Worm (Caenorhabditis elegans) whole organism, dauer: Measurements from ENCODE around the gene R13A5.7.

Experiments used
- unc-62 ChIP-seq: sonication (generic microtip); optimal IDR thresholded peaks from 2 replicates; lab custom pipeline; 2017; ENCODE audit warnings: missing biosample characterization, missing genetic modification reagents, missing genetic modification characterization

The R13A5.7 gene

DNA sequence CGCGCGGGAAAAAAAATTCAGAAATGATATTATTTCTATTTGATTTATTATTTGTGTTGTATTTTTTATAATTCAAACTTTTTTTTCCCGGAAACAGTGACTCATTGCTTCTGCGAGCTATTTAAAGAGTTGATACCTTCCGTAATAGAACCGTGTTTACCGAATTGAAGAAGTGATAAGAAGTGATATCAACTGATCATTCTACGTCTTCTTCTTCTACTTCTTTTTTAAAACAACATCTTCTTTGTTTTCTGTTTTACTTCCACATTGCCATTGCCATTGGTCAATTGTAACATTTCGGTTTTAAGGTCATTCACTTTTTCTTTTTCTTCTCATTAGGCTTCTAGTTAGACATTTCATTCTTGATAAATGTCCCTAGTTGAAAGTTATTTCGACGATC lies 3.8 kb downstream of the R13A5.7 start, which contains the start of gene ttr-32:
Gene ttr-32 (plus strand): TSS at position 314 of the 400 bp plus-strand sequence.
- TF ChIP-seq unc-62 = no peak

DNA sequence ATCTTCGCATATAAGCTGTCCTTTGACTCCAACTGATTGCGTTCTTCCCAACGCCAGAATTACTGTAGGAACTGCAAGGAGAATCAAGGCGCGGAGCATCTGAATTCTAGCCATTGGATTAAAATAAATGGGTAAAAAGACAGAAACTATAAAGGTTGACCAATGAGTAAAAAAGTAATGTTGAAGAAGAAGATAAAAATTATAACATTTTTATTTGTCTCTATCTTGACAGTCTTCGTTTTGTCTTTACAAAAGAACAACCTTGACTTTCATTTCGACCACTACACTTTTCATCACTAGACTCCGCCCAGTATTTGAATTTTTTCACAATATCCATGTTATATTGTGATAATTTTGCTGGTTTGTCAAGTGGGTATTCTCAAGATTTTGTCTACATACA lies 4.7 kb downstream of the R13A5.7 start, which contains the start of gene ttr-8:
Gene ttr-8 (minus strand): TSS at position 101 of the 400 bp plus-strand sequence.
- no peak for TF ChIP-seq unc-62

DNA sequence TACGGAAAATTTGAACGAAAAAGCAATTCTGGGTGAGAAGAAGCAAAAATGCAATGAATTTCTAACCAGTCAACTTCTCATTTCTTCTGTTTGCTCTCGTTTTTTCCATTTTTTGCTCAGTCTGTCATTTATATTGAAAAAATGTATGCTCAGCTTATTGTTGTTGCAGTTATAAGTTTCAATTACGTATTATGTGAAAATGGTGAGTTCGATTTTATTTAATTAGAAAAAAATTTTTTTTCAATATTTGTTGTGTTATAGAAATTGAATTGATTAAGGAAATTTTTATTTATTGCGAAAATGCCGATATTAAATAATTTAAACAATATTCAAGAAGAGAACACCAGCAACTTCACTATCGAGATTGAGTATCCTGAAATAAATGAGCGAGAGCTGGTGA lies 8.1 kb downstream of the R13A5.7 start, which contains the start of gene lgc-12:
Gene lgc-12 (plus strand): TSS at position 301 of the 400 bp plus-strand sequence.
- TF ChIP-seq unc-62 = no peak

DNA sequence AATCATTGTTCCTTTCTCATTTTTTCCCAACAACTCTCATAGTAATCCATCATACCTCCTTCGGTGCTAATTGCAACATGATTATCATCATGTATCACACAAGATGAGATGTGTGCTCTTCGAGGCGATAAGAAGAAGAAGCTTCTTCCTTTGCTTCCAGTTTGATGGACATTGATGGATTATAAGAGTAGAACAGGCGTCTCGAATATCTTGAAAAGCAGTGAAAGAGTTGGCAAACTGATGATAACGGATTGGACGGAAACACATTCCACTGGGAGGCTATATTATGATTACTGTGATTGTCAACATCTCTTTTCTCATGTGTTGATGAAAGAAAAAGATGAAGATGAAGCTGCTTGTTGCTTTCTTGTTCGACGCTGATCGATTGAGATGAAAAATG lies 10.1 kb downstream of the R13A5.7 start:
- TF ChIP-seq unc-62 = no peak

DNA sequence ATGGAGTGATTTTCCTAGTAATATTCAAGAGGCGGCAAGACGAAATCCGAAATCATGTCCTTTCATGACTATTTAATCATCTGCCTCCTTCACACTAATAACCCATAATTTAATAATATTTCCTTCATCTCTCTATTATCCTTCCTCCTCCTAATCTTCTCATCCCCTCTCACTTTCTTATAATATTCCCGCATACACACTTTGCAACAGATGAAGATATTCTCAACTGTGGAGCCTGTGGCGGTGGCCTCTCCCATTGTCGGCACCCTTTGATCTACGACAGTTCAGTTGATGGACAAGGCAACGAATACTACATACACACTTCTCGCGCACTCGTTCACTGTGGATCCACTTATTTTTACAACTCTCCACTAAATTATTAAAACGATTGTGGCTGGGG lies 11.3 kb downstream of the R13A5.7 start:
- no peak for TF ChIP-seq unc-62

DNA sequence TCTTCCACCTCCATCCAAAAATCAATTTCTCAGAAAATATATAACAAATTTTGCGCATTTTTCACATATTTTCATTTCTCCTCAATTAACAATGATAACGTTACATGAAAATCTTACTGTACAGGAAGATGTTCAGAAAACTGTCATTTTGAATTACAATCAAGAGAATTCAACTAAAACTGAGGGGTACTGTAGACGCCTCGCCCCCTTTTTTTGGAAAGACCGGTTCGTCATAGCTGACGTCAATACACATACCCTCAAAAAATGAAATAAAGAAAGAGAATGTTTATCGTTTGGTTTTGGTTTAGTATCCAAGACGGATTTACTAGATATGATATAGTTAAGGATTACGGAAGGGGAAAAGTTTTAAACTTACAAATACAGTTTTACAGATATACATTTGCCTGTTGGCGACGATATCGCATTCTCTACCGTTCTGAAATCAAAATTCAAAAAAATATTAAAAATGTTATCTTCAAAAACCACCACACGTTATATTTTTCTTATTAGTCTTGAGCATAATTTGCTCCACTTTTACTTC lies 11.9 kb downstream of the R13A5.7 start:
- no peak for TF ChIP-seq unc-62

DNA sequence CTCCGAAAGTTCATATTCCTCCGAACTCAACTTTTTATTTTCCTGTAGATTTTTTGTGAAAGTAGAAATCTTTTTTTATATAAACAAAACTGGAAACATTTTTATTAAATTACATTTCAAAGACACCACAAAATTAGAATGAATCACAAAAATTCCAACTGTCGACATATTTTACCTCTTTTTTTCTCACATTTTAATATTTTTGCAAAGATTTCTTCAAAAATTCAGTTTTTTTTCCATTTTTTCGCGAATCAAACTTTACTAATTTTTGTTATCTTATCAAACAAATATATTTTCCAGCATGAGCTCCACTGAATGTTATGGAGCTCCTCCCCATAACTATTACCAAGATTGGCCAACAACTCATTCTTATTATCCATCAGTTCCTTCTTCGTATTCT lies 14.6 kb downstream of the R13A5.7 start, which contains the start of gene ceh-13:
Gene ceh-13 (plus strand): TSS at position 301 of the 400 bp plus-strand sequence.
- no peak for TF ChIP-seq unc-62

DNA sequence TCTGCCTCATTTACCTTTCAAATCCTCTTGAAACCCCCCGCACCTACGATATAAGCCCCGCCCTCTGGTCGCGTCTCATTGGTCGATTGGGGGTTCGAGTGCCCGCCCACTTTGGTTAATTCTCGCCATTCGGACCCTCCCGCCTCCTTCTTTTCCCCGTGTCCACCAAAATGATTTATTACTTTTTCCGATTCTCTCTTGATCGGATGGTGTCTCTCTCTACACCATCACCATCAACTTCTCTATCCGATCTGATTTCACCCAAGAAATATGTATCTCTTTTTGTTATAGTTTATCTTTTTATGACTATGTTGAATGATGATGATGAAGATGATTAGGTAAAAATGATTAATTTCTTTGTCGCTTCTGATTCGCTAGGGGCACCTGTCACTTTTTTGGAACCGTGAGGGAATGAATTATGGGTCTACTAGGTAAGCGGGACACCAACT lies 15.2 kb downstream of the R13A5.7 start:
- TF ChIP-seq unc-62 = no peak

DNA sequence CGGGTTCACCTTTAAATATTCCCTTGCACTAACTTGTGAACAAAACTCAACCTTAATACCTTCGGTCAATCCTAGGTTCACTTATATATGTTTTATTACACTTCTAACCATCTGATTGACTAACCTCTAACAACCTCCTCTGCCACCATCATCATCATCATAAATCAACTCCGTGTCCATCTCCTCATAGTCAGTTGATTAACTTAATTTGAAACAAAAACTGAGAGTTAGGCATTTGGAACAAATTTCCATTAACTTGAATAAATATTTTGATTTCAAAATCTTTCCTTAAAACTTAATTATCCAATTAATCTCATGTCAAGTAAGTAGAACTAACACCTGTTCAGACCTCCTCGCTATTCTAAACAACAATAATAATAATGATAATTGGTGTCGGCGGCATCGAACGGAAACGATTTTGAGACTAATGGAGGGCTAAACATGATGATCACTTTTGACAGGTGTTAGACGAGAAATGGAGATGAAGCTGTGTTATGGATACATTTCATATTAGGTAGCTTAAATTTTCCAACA lies 16.2 kb downstream of the R13A5.7 start:
- no peak for TF ChIP-seq unc-62

DNA sequence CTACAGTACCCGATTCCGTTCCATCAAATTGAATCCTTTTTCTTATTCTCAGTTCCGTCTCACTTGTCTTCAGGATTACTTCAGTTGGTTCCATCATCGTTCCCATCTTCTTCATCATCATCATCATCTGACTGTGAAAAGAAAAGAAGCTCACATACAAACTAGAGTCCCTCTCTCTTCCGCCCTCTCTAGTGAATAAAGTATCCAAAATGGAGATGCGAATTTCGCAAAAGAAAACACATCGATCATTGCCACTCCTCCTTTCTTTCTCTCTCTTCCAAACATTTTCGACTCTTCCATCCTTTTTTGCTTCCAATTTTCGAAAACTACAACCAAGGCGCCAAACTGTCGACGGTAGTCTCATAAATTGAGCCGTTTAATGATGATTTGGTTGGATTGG lies 17.1 kb downstream of the R13A5.7 start:
- TF ChIP-seq unc-62 = no peak

DNA sequence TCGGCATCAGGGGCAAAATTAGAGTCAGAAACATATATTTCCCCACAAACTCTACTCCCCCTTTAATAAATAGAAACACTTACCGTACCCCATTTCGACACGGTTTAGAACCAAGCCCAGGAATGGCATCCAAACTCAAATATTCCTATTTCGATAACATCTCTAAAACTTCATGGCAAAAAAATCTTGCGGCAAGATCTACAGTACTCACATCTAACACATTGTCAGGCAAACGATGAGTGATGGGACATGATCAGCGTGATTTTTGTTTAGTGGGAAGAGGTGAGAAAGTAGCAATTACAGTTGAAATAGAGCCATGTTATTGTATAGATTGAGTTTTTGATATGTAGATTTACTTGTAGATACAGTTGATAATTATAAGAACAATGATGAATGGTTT lies 19.0 kb downstream of the R13A5.7 start:
- TF ChIP-seq unc-62 = no peak

DNA sequence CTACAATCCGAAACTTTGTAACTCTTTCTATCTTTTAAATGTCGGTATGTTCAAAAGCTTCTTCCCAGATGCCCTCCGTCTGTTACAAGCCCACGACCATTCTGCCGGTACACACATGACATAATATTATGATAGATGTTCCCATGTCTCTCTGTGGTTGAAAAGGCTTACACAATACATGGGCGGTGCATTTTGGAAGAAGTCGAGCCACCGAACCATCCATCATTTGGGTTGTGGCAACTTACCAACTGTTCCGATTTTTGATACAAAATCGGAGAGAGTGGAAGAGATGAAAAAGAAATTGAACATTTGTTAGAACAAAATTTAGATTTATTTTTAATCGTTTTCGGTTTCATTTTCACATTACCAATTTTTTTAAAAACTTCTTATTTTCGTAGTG lies 21.0 kb downstream of the R13A5.7 start:
- TF ChIP-seq unc-62 = no peak

DNA sequence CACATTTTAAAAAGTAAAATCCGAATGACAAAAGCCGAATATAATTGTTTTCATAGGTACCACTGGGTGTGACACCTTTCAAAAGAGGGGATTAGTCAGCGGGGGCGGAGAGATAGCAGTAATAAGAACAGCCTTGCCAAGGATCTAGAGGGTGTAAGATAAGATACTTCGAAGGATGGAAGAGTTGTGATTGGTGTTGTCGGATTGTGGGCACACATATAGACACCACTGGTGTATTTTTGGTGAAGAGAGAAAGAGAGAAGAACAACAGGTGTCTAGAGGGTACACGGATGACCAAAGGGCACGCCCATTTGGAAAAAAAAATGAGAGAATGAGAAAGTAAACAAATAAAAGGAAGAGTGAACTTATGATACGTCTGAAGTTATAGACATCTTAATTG lies 24.7 kb downstream of the R13A5.7 start:
- TF ChIP-seq unc-62 = no peak

DNA sequence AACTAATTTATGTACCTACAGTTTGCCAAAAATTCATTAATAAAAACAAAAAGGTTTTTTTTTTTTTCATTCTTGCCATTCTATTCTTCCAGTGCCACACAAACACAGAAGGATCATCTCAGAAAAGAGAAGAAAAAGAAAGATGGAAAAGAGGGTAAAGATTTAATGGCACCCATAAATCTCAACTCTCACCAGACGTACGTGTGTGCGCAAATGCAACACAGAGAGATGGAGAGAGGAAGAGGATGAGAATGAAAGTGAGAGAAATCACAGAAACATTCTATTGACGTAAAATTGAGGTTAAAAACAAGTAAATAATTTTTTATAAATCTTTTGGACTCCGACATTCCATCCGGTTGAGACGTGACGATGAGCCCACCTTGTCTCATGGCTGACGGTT lies 25.7 kb downstream of the R13A5.7 start:
- TF ChIP-seq unc-62 = no peak

DNA sequence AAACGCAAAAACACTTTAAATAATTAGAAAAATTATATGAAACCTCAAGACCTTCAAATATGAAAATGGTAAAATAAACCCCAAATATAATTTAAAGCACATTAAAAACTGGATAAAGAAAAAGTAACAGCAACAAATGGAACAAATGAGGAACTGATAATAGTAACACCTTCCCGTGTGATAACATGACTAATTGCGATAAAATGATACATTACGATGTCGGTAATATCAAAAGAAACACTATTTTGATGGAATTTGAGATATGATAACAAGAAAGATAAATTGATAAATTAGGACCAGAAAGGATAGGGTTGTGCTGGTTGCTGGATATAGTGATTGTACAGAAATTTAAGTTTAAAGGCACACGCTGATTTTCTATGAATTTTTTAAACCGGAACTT lies 27.9 kb downstream of the R13A5.7 start:
- TF ChIP-seq unc-62 = no peak

DNA sequence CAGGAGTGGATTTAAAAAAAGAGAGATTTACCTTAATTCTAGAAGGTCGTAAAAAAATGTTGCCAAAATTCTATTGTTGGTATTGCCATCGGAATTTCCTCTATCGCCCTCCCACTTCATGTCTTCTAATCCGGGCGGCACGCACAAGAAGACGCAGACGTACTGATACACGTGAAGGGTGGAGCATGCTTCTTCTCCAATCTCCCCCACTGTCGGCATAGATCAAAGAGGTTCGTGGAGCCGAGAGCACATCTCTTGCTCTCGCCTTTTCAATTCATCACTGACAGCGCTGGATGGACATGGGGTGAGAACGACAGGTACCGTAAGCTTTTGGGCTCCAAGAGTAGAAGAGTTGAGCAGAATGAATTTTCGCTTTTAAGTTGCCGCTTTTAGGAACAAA lies 33.4 kb downstream of the R13A5.7 start, which contains the start of gene lin-39:
Gene lin-39 (minus strand): TSS at position 74 of the 400 bp plus-strand sequence.
- TF ChIP-seq unc-62 = no peak

DNA sequence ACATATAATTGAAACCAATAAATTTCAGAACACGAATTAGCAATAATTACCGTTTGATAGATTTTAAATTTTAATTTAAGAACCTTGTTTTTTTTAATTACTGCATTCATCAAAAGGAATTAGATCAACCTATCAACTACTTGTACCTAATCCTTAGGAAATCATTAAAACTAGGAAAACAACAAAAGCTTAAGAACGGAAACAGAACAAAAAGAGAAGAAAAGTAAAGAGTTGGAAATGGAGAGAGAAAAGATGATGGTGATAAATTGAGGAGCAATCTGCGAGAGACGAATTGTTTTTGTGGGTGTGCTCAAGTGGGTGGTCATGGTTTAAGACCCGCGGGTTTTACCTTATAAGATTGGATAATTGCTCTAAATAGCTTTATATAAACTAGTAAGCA lies 34.6 kb downstream of the R13A5.7 start:
- no peak for TF ChIP-seq unc-62

DNA sequence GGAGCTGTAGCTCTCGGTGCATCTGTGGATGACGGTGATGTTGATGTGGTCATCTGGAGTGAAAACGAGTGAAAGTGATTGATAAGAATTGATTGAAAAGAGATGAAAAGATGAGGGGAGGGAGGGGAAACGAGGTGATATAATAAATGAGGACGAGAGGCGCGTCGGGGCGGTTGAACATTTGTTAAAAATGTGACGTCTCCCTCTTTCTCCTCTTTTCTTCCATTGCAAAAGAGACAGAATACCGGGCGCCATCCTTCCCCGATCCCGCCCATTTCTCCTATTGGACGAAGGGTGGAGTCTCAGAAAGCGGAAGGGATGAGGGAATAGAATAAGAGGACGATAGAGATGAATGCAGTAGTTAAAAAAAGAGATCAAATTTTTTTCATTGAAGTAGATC lies 35.3 kb downstream of the R13A5.7 start:
- no peak for TF ChIP-seq unc-62

DNA sequence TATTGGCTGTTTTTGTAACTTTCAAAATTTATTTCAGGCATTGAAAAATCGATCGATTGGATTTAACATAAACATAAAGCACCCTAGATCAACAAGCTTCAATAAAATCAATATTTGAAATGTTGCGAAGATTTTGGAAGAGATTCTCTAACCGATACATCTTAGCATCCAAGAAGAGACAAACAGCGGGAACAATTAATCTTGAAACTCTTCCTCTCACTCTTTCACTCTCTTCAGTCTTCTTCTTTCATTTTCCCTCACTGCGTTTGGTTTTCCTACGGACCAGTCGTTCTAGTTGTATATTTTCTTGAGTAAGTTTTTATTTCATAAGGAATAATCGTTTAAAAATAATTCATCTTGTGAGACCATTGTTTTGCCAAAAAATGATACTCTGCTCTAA lies 36.9 kb downstream of the R13A5.7 start:
- TF ChIP-seq unc-62 = no peak
